Fruit fly (Drosophila melanogaster): Measurements from ENCODE around the gene Pdp.

The Pdp gene

dm6 chrX:7691221-7691914 is 43.1 kb downstream of the Pdp start (continued):
- TF ChIP-seq jing (GFP tag; optimal IDR thresholded peaks at IDR 0.05) (no peak), Fer3 (tag; optimal IDR thresholded peaks at IDR 0.05) (peak; percentile 56), pb (GFP tag; optimal IDR thresholded peaks at IDR 0.05) (no peak), z (GFP tag; IDR thresholded peaks at IDR 0.05) (no peak), CG13624 (GFP tag; optimal IDR thresholded peaks at IDR 0.05) (no peak), Dad (GFP tag; optimal IDR thresholded peaks at IDR 0.05) (no peak), rib (GFP tag; IDR thresholded peaks at IDR 0.05) (no peak), cwo (GFP tag; optimal IDR thresholded peaks at IDR 0.05) (peak; percentile 5), CG12942 (GFP tag; optimal IDR thresholded peaks at IDR 0.05) (no peak), CG10979 (tag; optimal IDR thresholded peaks at IDR 0.05) (no peak), so (GFP tag; IDR thresholded peaks at IDR 0.05) (peak; percentile 19; the same call in 1 of the 3 replicates), tio (GFP tag; optimal IDR thresholded peaks at IDR 0.05) (no peak), CG4424 (GFP tag; optimal IDR thresholded peaks at IDR 0.05) (no peak), CG6254 (GFP tag; optimal IDR thresholded peaks at IDR 0.05) (peak; percentile 1), CG11456 (GFP tag; IDR thresholded peaks at IDR 0.05) (peak; percentile 73), scrt (GFP tag; optimal IDR thresholded peaks at IDR 0.05) (peak; percentile 5), prd (optimal IDR thresholded peaks at IDR 0.05) (no peak), prd (GFP tag; IDR thresholded peaks at IDR 0.05) (peak; percentile 54), Atf6 (GFP tag; IDR thresholded peaks at IDR 0.05) (peak; percentile 90), CG11723 (GFP tag; optimal IDR thresholded peaks at IDR 0.05) (peak; percentile 31), wdn (GFP tag; IDR thresholded peaks at IDR 0.05) (peak; percentile 53), CG16863 (GFP tag; optimal IDR thresholded peaks at IDR 0.05) (no peak), Camta (GFP tag; optimal IDR thresholded peaks at IDR 0.05) (no peak), caup (GFP tag; optimal IDR thresholded peaks at IDR 0.05; ENCODE audit: severe bottlenecking) (peak; percentile 2), gsb (GFP tag; IDR thresholded peaks at IDR 0.05) (peak; percentile 5; the same call in 1 of the 2 replicates), C15 (GFP tag; IDR thresholded peaks at IDR 0.05) (0 out of 3 replicates have a peak, but pooled peaks have one; percentile 5), NFAT (GFP tag; IDR thresholded peaks at IDR 0.05) (peak; percentile 67), CG14441 (GFP tag; IDR thresholded peaks at IDR 0.05) (peak; percentile 30; the same call in 1 of the 2 replicates), CG12155 (GFP tag; optimal IDR thresholded peaks at IDR 0.05) (no peak), Hand (GFP tag; optimal IDR thresholded peaks at IDR 0.05) (peak; percentile 22), CG11398 (GFP tag; optimal IDR thresholded peaks at IDR 0.05) (no peak), aop (GFP tag; IDR thresholded peaks at IDR 0.05) (no peak), CG1603 (tag; optimal IDR thresholded peaks at IDR 0.05) (peak; percentile 8), CG10147 (GFP tag; optimal IDR thresholded peaks at IDR 0.05) (peak; percentile 37), tgo (GFP tag; IDR thresholded peaks at IDR 0.05) (peak; percentile 13; the same call in 1 of the 3 replicates), CG17385 (GFP tag; optimal IDR thresholded peaks at IDR 0.05) (peak; percentile 66), row (GFP tag; IDR thresholded peaks at IDR 0.05) (peak; percentile 40; the same call in 2 of the 3 replicates), ash1 (GFP tag; optimal IDR thresholded peaks at IDR 0.05) (no peak), nom (GFP tag; optimal IDR thresholded peaks at IDR 0.05) (no peak), CG13775 (GFP tag; optimal IDR thresholded peaks at IDR 0.05) (no peak), CG3281 (GFP tag; optimal IDR thresholded peaks at IDR 0.05) (peak; percentile 43), sob (GFP tag; IDR thresholded peaks at IDR 0.05) (peak; percentile 39; the same call in 1 of the 2 replicates), CG10431 (GFP tag; optimal IDR thresholded peaks at IDR 0.05) (peak; percentile 6), CG9817 (tag; optimal IDR thresholded peaks at IDR 0.05) (peak; percentile 11), E2f2 (GFP tag; IDR thresholded peaks at IDR 0.05) (no peak), Rfx (GFP tag; IDR thresholded peaks at IDR 0.05) (peak; percentile 78), ind (GFP tag; optimal IDR thresholded peaks at IDR 0.05) (peak; percentile 22), CG10654 (GFP tag; optimal IDR thresholded peaks at IDR 0.05) (no peak), Lhr (GFP tag; optimal IDR thresholded peaks at IDR 0.05) (no peak), CG4360 (GFP tag; IDR thresholded peaks at IDR 0.05) (peak; percentile 34; the same call in 1 of the 2 replicates)
